Fruit fly (Drosophila melanogaster): ENCODE results near the gene CG16721.

Gene CG16721

DNA sequence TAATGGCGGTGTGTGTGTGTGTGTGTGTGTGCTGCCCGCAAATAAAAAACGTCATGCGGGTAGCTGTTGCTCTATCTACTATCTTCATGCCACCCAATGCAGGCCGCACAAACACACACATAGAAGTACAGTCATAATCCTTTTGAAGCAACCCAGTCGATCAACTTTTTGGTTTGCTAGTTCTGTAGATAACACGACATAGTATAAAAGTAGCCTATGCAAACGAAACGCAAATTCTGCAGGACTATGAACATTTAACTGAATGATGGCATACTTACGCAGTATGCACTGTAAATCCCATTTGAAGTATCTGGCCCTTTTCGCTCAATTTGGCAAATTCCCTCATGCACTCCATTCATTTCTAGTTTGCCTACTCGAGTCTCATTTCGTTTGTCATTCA lies 13.6 kb upstream of the CG16721 start (continued):
- TF ChIP-seq Fer1 (GFP tag; optimal IDR thresholded peaks at IDR 0.05) (peak; percentile 35), Atf6 (GFP tag; IDR thresholded peaks at IDR 0.05) (no peak), CG4282 (GFP tag; optimal IDR thresholded peaks at IDR 0.05) (no peak), Bdp1 (GFP tag; optimal IDR thresholded peaks at IDR 0.05) (no peak), C15 (GFP tag; IDR thresholded peaks at IDR 0.05) (no peak), Hmr (GFP tag; optimal IDR thresholded peaks at IDR 0.05) (peak; percentile 23), D19A (tag; optimal IDR thresholded peaks at IDR 0.05) (no peak), nom (GFP tag; optimal IDR thresholded peaks at IDR 0.05) (no peak), CG13424 (tag; optimal IDR thresholded peaks at IDR 0.05) (no peak), CG7963 (GFP tag; IDR thresholded peaks at IDR 0.05; ENCODE audit: partially characterized antibody) (no peak), cwo (GFP tag; optimal IDR thresholded peaks at IDR 0.05) (no peak), eve (GFP tag; optimal IDR thresholded peaks at IDR 0.05) (peak in 1 of 2 experiments; percentile 36), CG30431 (GFP tag; optimal IDR thresholded peaks at IDR 0.05) (no peak), CG4820 (GFP tag; optimal IDR thresholded peaks at IDR 0.05) (no peak), lab (GFP tag; optimal IDR thresholded peaks at IDR 0.05) (peak; percentile 58), Meics (GFP tag; optimal IDR thresholded peaks at IDR 0.05) (peak; percentile 13), CG15479 (GFP tag; optimal IDR thresholded peaks at IDR 0.05) (no peak), Oaz (GFP tag; IDR thresholded peaks at IDR 0.05) (no peak), sug (tag; optimal IDR thresholded peaks at IDR 0.05) (no peak), CG6175 (GFP tag; IDR thresholded peaks at IDR 0.05) (no peak), bbx (GFP tag; IDR thresholded peaks at IDR 0.05; ENCODE audit: partially characterized antibody) (no peak), gcm2 (GFP tag; optimal IDR thresholded peaks at IDR 0.05) (no peak), cg (GFP tag; optimal IDR thresholded peaks at IDR 0.05) (no peak), CG9215 (GFP tag; IDR thresholded peaks at IDR 0.05) (no peak), mam (GFP tag; optimal IDR thresholded peaks at IDR 0.05) (peak; percentile 2), E2f1 (GFP tag; IDR thresholded peaks at IDR 0.05) (peak; percentile 36; the same call in 1 of the 2 replicates), prd (optimal IDR thresholded peaks at IDR 0.05) (no peak), prd (GFP tag; IDR thresholded peaks at IDR 0.05) (peak; percentile 40; the same call in 1 of the 3 replicates), zen (tag; optimal IDR thresholded peaks at IDR 0.05) (no peak), Aef1 (GFP tag; IDR thresholded peaks at IDR 0.05) (no peak), tin (GFP tag; optimal IDR thresholded peaks at IDR 0.05) (no peak), Ptx1 (GFP tag; IDR thresholded peaks at IDR 0.05) (no peak), CG9817 (tag; optimal IDR thresholded peaks at IDR 0.05) (no peak), CG3726 (GFP tag; IDR thresholded peaks at IDR 0.05) (0 out of 3 replicates have a peak, but pooled peaks have one; percentile 61), CG12104 (GFP tag; optimal IDR thresholded peaks at IDR 0.05) (no peak), dmrt99B (tag; optimal IDR thresholded peaks at IDR 0.05) (peak; percentile 39), CG13775 (GFP tag; optimal IDR thresholded peaks at IDR 0.05) (no peak), sd (tag; optimal IDR thresholded peaks at IDR 0.05) (no peak), al (GFP tag; IDR thresholded peaks at IDR 0.05) (no peak), slp2 (GFP tag; optimal IDR thresholded peaks at IDR 0.05) (no peak), Med (GFP tag) (peak; percentile 73), dysf (GFP tag; IDR thresholded peaks at IDR 0.05) (no peak), CG16815 (GFP tag; optimal IDR thresholded peaks at IDR 0.05) (no peak), CG9932 (GFP tag; IDR thresholded peaks at IDR 0.05) (peak; percentile 27; the same call in 1 of the 2 replicates), CG4328 (GFP tag; optimal IDR thresholded peaks at IDR 0.05) (no peak), CG11456 (GFP tag; IDR thresholded peaks at IDR 0.05) (0 out of 3 replicates have a peak, but pooled peaks have one; percentile 16), CG1792 (GFP tag; optimal IDR thresholded peaks at IDR 0.05) (no peak), CG7839 (tag; optimal IDR thresholded peaks at IDR 0.05) (peak; percentile 15), Hr39 (optimal IDR thresholded peaks at IDR 0.05) (no peak), CG14014 (GFP tag; IDR thresholded peaks at IDR 0.05) (peak; percentile 32; the same call in 1 of the 2 replicates), CG17612 (GFP tag; IDR thresholded peaks at IDR 0.05) (no peak), pita (GFP tag; optimal IDR thresholded peaks at IDR 0.05) (no peak)
